Worm (Caenorhabditis elegans) whole organism, midembryonic: ENCODE results near the gene immp-2.

Experiments used
- flt-1 ChIP-seq: fragments of 200-800 bp; sonication (Bioruptor generic); IDR thresholded peaks from 2 replicates; pipeline ENCODE4 v1.3.6; 2022; ENCODE audit warnings: missing genetic modification characterization, missing compliant biosample characterization
- ztf-29 ChIP-seq: fragments of 200-800 bp; sonication (Bioruptor generic); IDR thresholded peaks from 2 replicates; pipeline ENCODE4 v1.3.6; 2022; ENCODE audit warnings: missing genetic modification reagents, missing genetic modification characterization, missing compliant biosample characterization

ce11 chrIV:972401-972800, 33.3 kb downstream of the immp-2 start:
- TF ChIP-seq ztf-29 (GFP tag; lab: Robert Waterston, UW) (no peak), flt-1 (GFP tag; lab: Robert Waterston, UW) (no peak)
